Fruit fly (Drosophila melanogaster) whole organism, embryonic: ENCODE results near the gene pan.

Experiments used
- Abd-B ChIP-seq: fragments of 200-800 bp; sonication (Bioruptor generic); optimal IDR thresholded peaks from 2 replicates; lab custom pipeline; 2018; ENCODE audit warnings: missing biosample characterization, mild to moderate bottlenecking, missing genetic modification characterization, moderate library complexity
- Ada2b ChIP-seq: fragments of 200-800 bp; sonication (Bioruptor generic); IDR thresholded peaks from 2 replicates; pipeline ENCODE4 v1.3.6; 2022; ENCODE audit warnings: missing biosample characterization, missing genetic modification characterization
- BEAF-32 ChIP-seq: fragments of 200-800 bp; sonication (Bioruptor generic); optimal IDR thresholded peaks from 3 replicates; lab custom pipeline; 2017; ENCODE audit warnings: missing biosample characterization, missing genetic modification characterization, mild to moderate bottlenecking, moderate library complexity, missing genetic modification reagents
- Bgb ChIP-seq: fragments of 200-800 bp; sonication (Bioruptor generic); IDR thresholded peaks from 2 replicates; pipeline ENCODE4 v1.3.6; 2022; ENCODE audit warnings: missing biosample characterization, missing genetic modification characterization; ENCODE audit not compliant: partially characterized antibody
- Blimp-1 ChIP-seq: fragments of 200-800 bp; sonication (Bioruptor generic); optimal IDR thresholded peaks from 3 replicates; lab custom pipeline; 2018; ENCODE audit warnings: missing biosample characterization, missing genetic modification characterization, mild to moderate bottlenecking, moderate library complexity, missing genetic modification reagents
- Bteb2 ChIP-seq: fragments of 200-800 bp; sonication (Bioruptor generic); optimal IDR thresholded peaks from 2 replicates; lab custom pipeline; 2016; ENCODE audit warnings: missing biosample characterization, missing genetic modification characterization
- CG10543 ChIP-seq: fragments of 200-800 bp; sonication (Bioruptor generic); optimal IDR thresholded peaks from 3 replicates; lab custom pipeline; 2017; ENCODE audit warnings: missing biosample characterization, mild to moderate bottlenecking, missing genetic modification characterization, moderate library complexity
- CG11504 ChIP-seq: fragments of 200-800 bp; sonication (Bioruptor generic); optimal IDR thresholded peaks from 3 replicates; lab custom pipeline; 2019; ENCODE audit warnings: missing biosample characterization, mild to moderate bottlenecking, missing genetic modification characterization, moderate library complexity
- CG12219 ChIP-seq: fragments of 200-800 bp; sonication (Bioruptor generic); optimal IDR thresholded peaks from 3 replicates; lab custom pipeline; 2018; ENCODE audit warnings: missing biosample characterization, mild to moderate bottlenecking, missing genetic modification characterization
- CG12299 ChIP-seq: fragments of 200-800 bp; sonication (Bioruptor generic); optimal IDR thresholded peaks from 2 replicates; lab custom pipeline; 2018; ENCODE audit warnings: missing biosample characterization, mild to moderate bottlenecking, missing genetic modification characterization
- CG13296 ChIP-seq: fragments of 200-800 bp; sonication (Bioruptor generic); optimal IDR thresholded peaks from 3 replicates; lab custom pipeline; 2018; ENCODE audit warnings: missing biosample characterization, mild to moderate bottlenecking, missing genetic modification characterization
- CG1529 ChIP-seq: fragments of 200-800 bp; sonication (Bioruptor generic); optimal IDR thresholded peaks from 3 replicates; lab custom pipeline; 2018; ENCODE audit warnings: missing biosample characterization, missing genetic modification characterization
- CG16863 ChIP-seq: fragments of 200-800 bp; sonication (Bioruptor generic); optimal IDR thresholded peaks from 3 replicates; lab custom pipeline; 2016; ENCODE audit warnings: missing biosample characterization, missing genetic modification characterization
- CG17568 ChIP-seq: fragments of 200-800 bp; sonication (Bioruptor generic); optimal IDR thresholded peaks from 2 replicates; lab custom pipeline; 2018; ENCODE audit warnings: missing biosample characterization, mild to moderate bottlenecking, missing genetic modification characterization, moderate library complexity
- CG17802 ChIP-seq: fragments of 200-800 bp; sonication (Bioruptor generic); optimal IDR thresholded peaks from 2 replicates; lab custom pipeline; 2018; ENCODE audit warnings: missing biosample characterization, mild to moderate bottlenecking, missing genetic modification characterization, moderate library complexity
- CG2712 ChIP-seq: fragments of 200-800 bp; optimal IDR thresholded peaks from 3 replicates; lab custom pipeline; 2019; ENCODE audit warnings: missing biosample characterization, mild to moderate bottlenecking, missing genetic modification characterization, moderate library complexity
- CG32532 ChIP-seq: fragments of 200-800 bp; sonication (Bioruptor generic); IDR thresholded peaks from 2 replicates; pipeline ENCODE4 v1.3.6; 2022; ENCODE audit warnings: missing biosample characterization, missing genetic modification characterization
- CG4328 ChIP-seq: fragments of 200-800 bp; sonication (Bioruptor generic); optimal IDR thresholded peaks from 3 replicates; lab custom pipeline; 2017; ENCODE audit warnings: missing biosample characterization, missing genetic modification reagents, missing genetic modification characterization
- CG6175 ChIP-seq: fragments of 200-800 bp; sonication (Bioruptor generic); IDR thresholded peaks from 3 replicates; pipeline ENCODE4 v1.3.6; 2022; ENCODE audit warnings: missing biosample characterization, missing genetic modification characterization
- CG7357 ChIP-seq: fragments of 200-800 bp; sonication (Bioruptor generic); IDR thresholded peaks from 3 replicates; pipeline ENCODE4 v1.3.6; 2022; ENCODE audit warnings: missing biosample characterization, missing genetic modification characterization
- CG7839 ChIP-seq: fragments of 200-800 bp; sonication (Bioruptor generic); optimal IDR thresholded peaks from 3 replicates; lab custom pipeline; 2018; ENCODE audit warnings: missing biosample characterization, mild to moderate bottlenecking, missing genetic modification characterization, moderate library complexity
- CG8281 ChIP-seq: fragments of 200-800 bp; sonication (Bioruptor generic); optimal IDR thresholded peaks from 2 replicates; lab custom pipeline; 2018; ENCODE audit warnings: missing biosample characterization, mild to moderate bottlenecking, missing genetic modification characterization, moderate library complexity
- CG8478 ChIP-seq: fragments of >200 bp; optimal IDR thresholded peaks from 2 replicates; lab custom pipeline; 2018
- CG9215 ChIP-seq: fragments of 200-800 bp; sonication (Bioruptor generic); IDR thresholded peaks from 2 replicates; pipeline ENCODE4 v1.3.6; 2022; ENCODE audit warnings: missing biosample characterization, missing genetic modification characterization
- Doc2 ChIP-seq: fragments of 200-800 bp; sonication (Bioruptor generic); IDR thresholded peaks from 2 replicates; pipeline ENCODE4 v1.3.6; 2022; ENCODE audit warnings: missing biosample characterization, missing genetic modification characterization
- Doc3 ChIP-seq: fragments of 200-800 bp; sonication (Bioruptor generic); IDR thresholded peaks from 3 replicates; pipeline ENCODE4 v1.3.6; 2022; ENCODE audit warnings: missing biosample characterization, missing genetic modification characterization; ENCODE audit not compliant: partially characterized antibody
- Elba2 ChIP-seq: fragments of 200-800 bp; sonication (Bioruptor generic); optimal IDR thresholded peaks from 3 replicates; lab custom pipeline; 2016; ENCODE audit warnings: missing biosample characterization, missing genetic modification characterization
- H2.0 ChIP-seq: fragments of 200-800 bp; sonication (Bioruptor generic); IDR thresholded peaks from 2 replicates; pipeline ENCODE4 v1.3.6; 2022; ENCODE audit warnings: missing biosample characterization, missing genetic modification characterization
- HHEX ChIP-seq: fragments of 200-800 bp; sonication (Bioruptor generic); optimal IDR thresholded peaks from 3 replicates; lab custom pipeline; 2017; ENCODE audit warnings: missing biosample characterization, mild to moderate bottlenecking, missing genetic modification characterization, missing genetic modification reagents
- Hmr ChIP-seq: fragments of 200-800 bp; sonication (Bioruptor generic); optimal IDR thresholded peaks from 3 replicates; lab custom pipeline; 2017; ENCODE audit warnings: mild to moderate bottlenecking, missing biosample characterization, missing genetic modification reagents, missing genetic modification characterization
- Hr39 ChIP-seq: fragments of >200 bp; optimal IDR thresholded peaks from 2 replicates; lab custom pipeline; 2017
- Lim3 ChIP-seq: fragments of 200-800 bp; sonication (Bioruptor generic); IDR thresholded peaks from 2 replicates; pipeline ENCODE4 v1.3.6; 2022; ENCODE audit warnings: missing biosample characterization, missing genetic modification characterization
- Ravus ChIP-seq: fragments of 200-800 bp; sonication (Bioruptor generic); IDR thresholded peaks from 2 replicates; pipeline ENCODE4 v1.3.6; 2022; ENCODE audit warnings: missing biosample characterization, missing genetic modification characterization
- Rfx ChIP-seq: fragments of 200-800 bp; sonication (Bioruptor generic); IDR thresholded peaks from 2 replicates; pipeline ENCODE4 v1.3.6; 2022; ENCODE audit warnings: missing biosample characterization, missing genetic modification characterization
- Sry-β ChIP-seq: fragments of 200-800 bp; sonication (Bioruptor generic); optimal IDR thresholded peaks from 2 replicates; lab custom pipeline; 2018; ENCODE audit warnings: missing biosample characterization, mild to moderate bottlenecking, missing genetic modification characterization, moderate library complexity
- Trl ChIP-seq, 3 experiments: fragments of >200 bp in 2 of 3; fragments of 200-800 bp in 1 of 3; sonication (Bioruptor generic) in 1 of 3; optimal IDR thresholded peaks; 2 replicates in 1 of 3; 3 replicates in 2 of 3; lab custom pipeline; 2016 to 2017; ENCODE audit warnings: missing biosample characterization in 1 of 3, missing genetic modification characterization in 1 of 3
- amos ChIP-seq: fragments of 200-800 bp; sonication (Bioruptor generic); IDR thresholded peaks from 2 replicates; pipeline ENCODE4 v1.3.6; 2022; ENCODE audit warnings: missing biosample characterization, missing genetic modification characterization; ENCODE audit not compliant: partially characterized antibody
- dan ChIP-seq: fragments of 200-800 bp; sonication (Bioruptor generic); IDR thresholded peaks from 2 replicates; pipeline ENCODE4 v1.3.6; 2022; ENCODE audit warnings: missing biosample characterization, missing genetic modification characterization
- disco-r ChIP-seq: fragments of 200-800 bp; sonication (Bioruptor generic); optimal IDR thresholded peaks from 2 replicates; lab custom pipeline; 2016; ENCODE audit warnings: missing biosample characterization, missing genetic modification characterization
- esg ChIP-seq: fragments of 200-800 bp; sonication (Bioruptor generic); conservative IDR thresholded peaks from 2 replicates; pipeline ENCODE4 v1.3.6; 2022; ENCODE audit warnings: missing biosample characterization, missing genetic modification characterization
- eve ChIP-seq, 2 experiments: fragments of >200 bp; optimal IDR thresholded peaks; 2 replicates each; lab custom pipeline; 2017; ENCODE audit warnings: missing biosample characterization in 2 of 2, missing genetic modification characterization in 2 of 2
- gcm ChIP-seq: fragments of 200-800 bp; sonication (Bioruptor generic); optimal IDR thresholded peaks from 2 replicates; lab custom pipeline; 2019; ENCODE audit warnings: missing biosample characterization, mild to moderate bottlenecking, missing genetic modification characterization, moderate library complexity
- gem ChIP-seq: fragments of 200-800 bp; sonication (Bioruptor generic); optimal IDR thresholded peaks from 2 replicates; lab custom pipeline; 2019; ENCODE audit warnings: missing biosample characterization, mild to moderate bottlenecking, missing genetic modification characterization, moderate library complexity
- jumu ChIP-seq: fragments of 200-800 bp; sonication (Bioruptor generic); optimal IDR thresholded peaks from 3 replicates; lab custom pipeline; 2016; ENCODE audit warnings: missing biosample characterization, missing genetic modification characterization
- salm ChIP-seq: fragments of 200-800 bp; sonication (Bioruptor generic); optimal IDR thresholded peaks from 2 replicates; lab custom pipeline; 2018; ENCODE audit warnings: missing biosample characterization, mild to moderate bottlenecking, missing genetic modification characterization
- slou ChIP-seq: fragments of 200-800 bp; sonication (Bioruptor generic); optimal IDR thresholded peaks from 3 replicates; lab custom pipeline; 2016; ENCODE audit warnings: missing biosample characterization, missing genetic modification characterization
- sr ChIP-seq: fragments of 200-800 bp; sonication (Bioruptor generic); IDR thresholded peaks from 3 replicates; pipeline ENCODE4 v1.3.6; 2022; ENCODE audit warnings: missing biosample characterization, missing genetic modification characterization
- stc ChIP-seq: fragments of 200-800 bp; sonication (Bioruptor generic); IDR thresholded peaks from 2 replicates; pipeline ENCODE4 v1.3.6; 2022; ENCODE audit warnings: missing biosample characterization, missing genetic modification characterization
- trem ChIP-seq: fragments of 200-800 bp; optimal IDR thresholded peaks from 3 replicates; lab custom pipeline; 2019; ENCODE audit warnings: missing biosample characterization, mild to moderate bottlenecking, missing genetic modification characterization, moderate library complexity
- zfh1 ChIP-seq: fragments of 200-800 bp; sonication (Bioruptor generic); IDR thresholded peaks from 3 replicates; pipeline ENCODE4 v1.3.6; 2022; ENCODE audit warnings: missing biosample characterization, missing genetic modification characterization

Gene pan

DNA sequence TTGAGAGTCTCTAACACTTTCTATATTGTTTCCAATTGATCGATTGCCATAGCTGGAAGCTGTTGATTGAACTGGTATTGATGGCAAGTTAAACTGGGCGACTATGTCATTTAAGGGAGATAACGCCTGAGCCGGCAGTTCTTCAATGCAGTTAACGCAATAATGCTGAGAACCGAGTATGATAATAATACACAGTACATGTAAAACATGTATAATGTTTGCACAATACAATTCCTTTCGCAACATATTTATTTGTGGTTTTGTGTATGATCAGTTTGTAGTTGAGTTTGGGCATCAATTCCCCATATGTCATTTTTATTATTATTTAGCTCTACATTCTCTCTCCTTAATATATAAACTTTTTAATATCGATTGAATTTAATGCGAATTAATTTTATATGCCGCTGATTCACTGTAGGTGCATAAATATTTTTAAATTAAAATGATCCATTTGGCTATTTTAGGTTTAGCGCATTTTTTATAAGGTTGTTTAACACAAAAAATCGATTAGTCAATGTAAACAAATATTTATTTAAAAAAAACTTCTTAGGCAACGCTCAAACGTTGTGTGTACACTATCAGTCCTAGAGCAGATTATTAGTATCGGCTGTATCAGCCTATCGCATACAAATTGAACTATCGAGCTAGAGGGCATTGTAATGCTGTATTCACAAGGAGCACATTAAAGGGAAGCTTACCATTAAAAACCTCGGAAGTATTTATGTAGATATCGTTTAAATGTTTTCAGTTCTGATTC is 25.8 kb upstream of the pan start, which contains the start of gene PlexB (continued):
- TF ChIP-seq CG7839 (tag; lab: Kevin White, UChicago), result no peak
- peak; percentile 99 for TF ChIP-seq CG17802 (tag; lab: Kevin White, UChicago)
- no peak for TF ChIP-seq Elba2 (GFP tag; lab: Kevin White, UChicago)
- no peak for TF ChIP-seq Hmr (GFP tag; lab: Kevin White, UChicago)
- TF ChIP-seq Ravus (GFP tag; lab: Robert Waterston, UW), result no peak
- no peak for TF ChIP-seq Bteb2 (GFP tag; lab: Kevin White, UChicago)
- peak in 1 of 2 experiments; percentile 54 for TF ChIP-seq eve (GFP tag; optimal IDR thresholded peaks at IDR 0.05; lab: Kevin White, UChicago)
- TF ChIP-seq Rfx (GFP tag; lab: Robert Waterston, UW), result no peak
- TF ChIP-seq zfh1 (GFP tag; lab: Robert Waterston, UW), result peak; percentile 33; the same call in 1 of the 3 replicates
- TF ChIP-seq gem (tag; lab: Kevin White, UChicago), result peak; percentile 16
- no peak for TF ChIP-seq CG9215 (GFP tag; lab: Robert Waterston, UW)
- TF ChIP-seq CG12219 (GFP tag; lab: Kevin White, UChicago), result no peak
- peak; percentile 32 for TF ChIP-seq trem
- TF ChIP-seq dan (GFP tag; lab: Robert Waterston, UW), result no peak
- peak; percentile 99 for TF ChIP-seq CG7357 (GFP tag; lab: Robert Waterston, UW)
- peak; percentile 96 for TF ChIP-seq amos (GFP tag; lab: Robert Waterston, UW)
- no peak for TF ChIP-seq Trl (optimal IDR thresholded peaks at IDR 0.05; lab: Kevin White, UChicago)
- no peak for TF ChIP-seq Trl (GFP tag; optimal IDR thresholded peaks at IDR 0.05; lab: Kevin White, UChicago)
- no peak for TF ChIP-seq Doc2 (GFP tag; lab: Robert Waterston, UW)
- no peak for TF ChIP-seq Abd-B (GFP tag; lab: Kevin White, UChicago)
- no peak for TF ChIP-seq CG10543
- peak; percentile 25 for TF ChIP-seq CG12299 (tag; lab: Kevin White, UChicago)
- TF ChIP-seq stc, result no peak
- TF ChIP-seq disco-r (GFP tag; lab: Kevin White, UChicago), result no peak
- TF ChIP-seq CG1529, result no peak
- no peak for TF ChIP-seq sr (GFP tag; lab: Robert Waterston, UW)
- no peak for TF ChIP-seq gcm (GFP tag; lab: Kevin White, UChicago)
- TF ChIP-seq CG2712 (tag; lab: Kevin White, UChicago), result peak; percentile 26
- TF ChIP-seq BEAF-32 (GFP tag; lab: Kevin White, UChicago), result peak; percentile 93
- no peak for TF ChIP-seq H2.0 (GFP tag; lab: Robert Waterston, UW)
- TF ChIP-seq CG8478 (lab: Kevin White, UChicago), result no peak
- no peak for TF ChIP-seq CG17568 (GFP tag; lab: Kevin White, UChicago)
- no peak for TF ChIP-seq Blimp-1 (GFP tag; lab: Kevin White, UChicago)
- peak; percentile 94 for TF ChIP-seq Bgb
- TF ChIP-seq CG32532 (GFP tag; lab: Robert Waterston, UW), result no peak
- TF ChIP-seq salm (tag; lab: Kevin White, UChicago), result no peak
- no peak for TF ChIP-seq CG13296
- TF ChIP-seq Hr39, result no peak
- TF ChIP-seq jumu (GFP tag; lab: Kevin White, UChicago), result no peak
- TF ChIP-seq CG11504 (tag; lab: Kevin White, UChicago), result no peak
- no peak for TF ChIP-seq Ada2b (GFP tag; lab: Robert Waterston, UW)
- TF ChIP-seq Doc3 (GFP tag; lab: Robert Waterston, UW), result peak; percentile 52; the same call in 2 of the 3 replicates
- TF ChIP-seq Lim3 (GFP tag; lab: Robert Waterston, UW), result no peak
- no peak for TF ChIP-seq HHEX
- TF ChIP-seq slou (GFP tag; lab: Kevin White, UChicago), result no peak
- no peak for TF ChIP-seq CG4328 (GFP tag; lab: Kevin White, UChicago)
- TF ChIP-seq esg (GFP tag; lab: Robert Waterston, UW), result no peak
- no peak for TF ChIP-seq CG6175 (GFP tag; lab: Robert Waterston, UW)
- no peak for TF ChIP-seq CG16863 (GFP tag; lab: Kevin White, UChicago)
- no peak for TF ChIP-seq CG8281 (tag; lab: Kevin White, UChicago)
- TF ChIP-seq Sry-β (GFP tag; lab: Kevin White, UChicago), result no peak
